Worm (Caenorhabditis elegans): Measurements from ENCODE around the gene frpr-14.

DNA sequence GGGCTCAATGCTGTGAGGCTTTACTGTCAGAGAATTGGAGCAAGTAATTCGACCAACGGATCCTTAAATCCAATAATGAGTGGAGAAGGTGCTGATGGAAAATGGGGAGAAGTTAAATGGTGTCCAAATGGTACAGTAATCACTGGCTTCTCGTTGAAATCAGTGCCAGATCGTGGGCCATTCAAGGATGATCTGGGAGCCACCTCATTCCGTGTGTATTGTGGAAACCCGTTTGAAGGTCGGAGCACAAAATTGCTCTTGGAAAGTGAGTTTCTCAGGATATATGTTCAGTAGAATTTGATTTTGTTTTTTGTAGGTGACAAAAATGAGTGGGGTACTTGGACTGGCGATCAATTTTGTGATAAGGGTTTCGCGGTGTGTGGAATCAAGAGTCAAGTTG lies 25.1 kb downstream of the frpr-14 start:
- no peak for TF ChIP-seq nhr-6 (tag; optimal IDR thresholded peaks at IDR 0.05)
- TF ChIP-seq nhr-28 (tag; optimal IDR thresholded peaks at IDR 0.05): no peak
- no peak for TF ChIP-seq lin-13 (GFP tag; optimal IDR thresholded peaks at IDR 0.05)
- TF ChIP-seq lin-15B (tag; optimal IDR thresholded peaks at IDR 0.05): no peak
- no peak for TF ChIP-seq ztf-11 (tag; optimal IDR thresholded peaks at IDR 0.05)
- TF ChIP-seq pha-4 (GFP tag; IDR thresholded peaks at IDR 0.05): no peak
- TF ChIP-seq pha-4 (tag; optimal IDR thresholded peaks at IDR 0.05): no peak
- TF ChIP-seq nhr-11 (tag; optimal IDR thresholded peaks at IDR 0.05): no peak
- no peak for TF ChIP-seq duxl-1 (tag; optimal IDR thresholded peaks at IDR 0.05; ENCODE audit: poor library complexity)
- TF ChIP-seq lsy-2 (tag; optimal IDR thresholded peaks at IDR 0.05): no peak
- TF ChIP-seq snpc-4 (tag; optimal IDR thresholded peaks at IDR 0.05): no peak
- no peak for TF ChIP-seq gei-8 (GFP tag; optimal IDR thresholded peaks at IDR 0.05)
- TF ChIP-seq F10B5.3 (tag; optimal IDR thresholded peaks at IDR 0.05): no peak
- no peak for TF ChIP-seq mdl-1 (tag; optimal IDR thresholded peaks at IDR 0.05)
- TF ChIP-seq F49E8.2 (tag; optimal IDR thresholded peaks at IDR 0.05; ENCODE audit: borderline replicate concordance): no peak

Data from whole organism, L4 larva.